Fruit fly (Drosophila melanogaster) whole organism, embryonic: ENCODE data around the gene CG15927.

Experiments used
- C15 ChIP-seq: fragments of 200-800 bp; sonication (Bioruptor generic); IDR thresholded peaks from 3 replicates; pipeline ENCODE4 v1.3.6; 2022; ENCODE audit warnings: missing biosample characterization, missing genetic modification characterization
- CG10654 ChIP-seq: fragments of 200-800 bp; sonication (Bioruptor generic); optimal IDR thresholded peaks from 2 replicates; lab custom pipeline; 2016; ENCODE audit warnings: missing biosample characterization, missing genetic modification characterization
- CG12769 ChIP-seq: fragments of 200-800 bp; sonication (Bioruptor generic); optimal IDR thresholded peaks from 2 replicates; lab custom pipeline; 2019; ENCODE audit warnings: missing biosample characterization, mild to moderate bottlenecking, missing genetic modification characterization, moderate library complexity
- CG13123 ChIP-seq: fragments of 200-800 bp; sonication (Bioruptor generic); optimal IDR thresholded peaks from 2 replicates; lab custom pipeline; 2016; ENCODE audit warnings: missing biosample characterization, missing genetic modification characterization
- CG13287 ChIP-seq: fragments of 200-800 bp; sonication (Bioruptor generic); IDR thresholded peaks from 2 replicates; pipeline ENCODE4 v1.3.6; 2022; ENCODE audit warnings: missing biosample characterization, missing genetic modification characterization; ENCODE audit not compliant: partially characterized antibody
- CG13624 ChIP-seq: fragments of 200-800 bp; sonication (Bioruptor generic); optimal IDR thresholded peaks from 2 replicates; lab custom pipeline; 2016; ENCODE audit warnings: missing biosample characterization, missing genetic modification characterization
- CG13894 ChIP-seq: fragments of 200-800 bp; sonication (Bioruptor generic); optimal IDR thresholded peaks from 3 replicates; lab custom pipeline; 2018; ENCODE audit warnings: missing biosample characterization, mild to moderate bottlenecking, missing genetic modification characterization, moderate library complexity
- CG2712 ChIP-seq: fragments of 200-800 bp; optimal IDR thresholded peaks from 3 replicates; lab custom pipeline; 2019; ENCODE audit warnings: missing biosample characterization, mild to moderate bottlenecking, missing genetic modification characterization, moderate library complexity
- CG3065 ChIP-seq: fragments of 200-800 bp; sonication (Bioruptor generic); optimal IDR thresholded peaks from 2 replicates; lab custom pipeline; 2016; ENCODE audit warnings: missing biosample characterization, missing genetic modification characterization
- CG31388 ChIP-seq: fragments of 200-800 bp; sonication (Bioruptor generic); optimal IDR thresholded peaks from 2 replicates; lab custom pipeline; 2016; ENCODE audit warnings: missing biosample characterization, missing genetic modification characterization
- CG32532 ChIP-seq: fragments of 200-800 bp; sonication (Bioruptor generic); IDR thresholded peaks from 2 replicates; pipeline ENCODE4 v1.3.6; 2022; ENCODE audit warnings: missing biosample characterization, missing genetic modification characterization
- CG33213 ChIP-seq: fragments of 200-800 bp; sonication (Bioruptor generic); optimal IDR thresholded peaks from 3 replicates; lab custom pipeline; 2016; ENCODE audit warnings: missing biosample characterization, missing genetic modification characterization
- CG34224 ChIP-seq: fragments of 200-800 bp; sonication (Bioruptor generic); IDR thresholded peaks from 3 replicates; pipeline ENCODE4 v1.3.6; 2022; ENCODE audit warnings: missing biosample characterization, missing genetic modification characterization; ENCODE audit not compliant: partially characterized antibody
- CG4404 ChIP-seq: fragments of 200-800 bp; sonication (Bioruptor generic); IDR thresholded peaks from 2 replicates; pipeline ENCODE4 v1.3.6; 2022; ENCODE audit warnings: missing biosample characterization, missing genetic modification characterization
- CG7745 ChIP-seq: fragments of 200-800 bp; sonication (Bioruptor generic); optimal IDR thresholded peaks from 2 replicates; lab custom pipeline; 2018; ENCODE audit warnings: missing biosample characterization, mild to moderate bottlenecking, missing genetic modification characterization, moderate library complexity
- CG8290 ChIP-seq, 3 experiments: fragments of 200-800 bp; sonication (Bioruptor generic); optimal IDR thresholded peaks; 2 replicates each; lab custom pipeline; 2016 to 2019; ENCODE audit warnings: missing biosample characterization in 3 of 3, missing genetic modification characterization in 3 of 3, mild to moderate bottlenecking in 2 of 3, moderate library complexity in 1 of 3
- CkIIα-i1 ChIP-seq: fragments of 200-800 bp; sonication (Bioruptor generic); IDR thresholded peaks from 2 replicates; pipeline ENCODE4 v1.3.6; 2022; ENCODE audit warnings: missing biosample characterization, missing genetic modification characterization
- Elba2 ChIP-seq: fragments of 200-800 bp; sonication (Bioruptor generic); optimal IDR thresholded peaks from 3 replicates; lab custom pipeline; 2016; ENCODE audit warnings: missing biosample characterization, missing genetic modification characterization
- Hey ChIP-seq: fragments of 200-800 bp; sonication (Bioruptor generic); optimal IDR thresholded peaks from 3 replicates; lab custom pipeline; 2018; ENCODE audit warnings: missing biosample characterization, mild to moderate bottlenecking, missing genetic modification characterization
- Hsf ChIP-seq: fragments of 200-800 bp; sonication (Bioruptor generic); optimal IDR thresholded peaks from 3 replicates; lab custom pipeline; 2016; ENCODE audit warnings: missing biosample characterization, missing genetic modification characterization
- Lhr ChIP-seq: fragments of 200-800 bp; sonication (Bioruptor generic); optimal IDR thresholded peaks from 3 replicates; lab custom pipeline; 2017; ENCODE audit warnings: mild to moderate bottlenecking, missing biosample characterization, missing genetic modification reagents, missing genetic modification characterization
- MBD-R2 ChIP-seq: fragments of 200-800 bp; sonication (Bioruptor generic); IDR thresholded peaks from 2 replicates; pipeline ENCODE4 v1.3.6; 2022; ENCODE audit warnings: missing biosample characterization, missing genetic modification characterization
- Meics ChIP-seq: fragments of 200-800 bp; sonication (Bioruptor generic); optimal IDR thresholded peaks from 2 replicates; lab custom pipeline; 2017; ENCODE audit warnings: missing biosample characterization, mild to moderate bottlenecking, missing genetic modification characterization
- NfI ChIP-seq: fragments of 200-800 bp; sonication (Bioruptor generic); optimal IDR thresholded peaks from 3 replicates; lab custom pipeline; 2018; ENCODE audit warnings: missing biosample characterization, mild to moderate bottlenecking, missing genetic modification characterization, moderate library complexity
- Opbp ChIP-seq: fragments of 200-800 bp; sonication (Bioruptor generic); IDR thresholded peaks from 3 replicates; pipeline ENCODE4 v1.3.6; 2022; ENCODE audit warnings: missing biosample characterization, missing genetic modification characterization; ENCODE audit not compliant: partially characterized antibody
- Poxn ChIP-seq: fragments of 200-800 bp; sonication (Bioruptor generic); IDR thresholded peaks from 2 replicates; pipeline ENCODE4 v1.3.6; 2022; ENCODE audit warnings: missing biosample characterization, missing genetic modification characterization
- Side ChIP-seq: fragments of 200-800 bp; sonication (Bioruptor generic); optimal IDR thresholded peaks from 2 replicates; lab custom pipeline; 2016; ENCODE audit warnings: missing biosample characterization, missing genetic modification characterization
- Ssrp ChIP-seq: fragments of 200-800 bp; sonication (Bioruptor generic); optimal IDR thresholded peaks from 2 replicates; lab custom pipeline; 2018; ENCODE audit warnings: missing biosample characterization, mild to moderate bottlenecking, missing genetic modification characterization, moderate library complexity
- ash1 ChIP-seq: fragments of 200-800 bp; sonication (Bioruptor generic); optimal IDR thresholded peaks from 2 replicates; lab custom pipeline; 2018; ENCODE audit warnings: missing biosample characterization, mild to moderate bottlenecking, missing genetic modification characterization
- cg ChIP-seq: fragments of 200-800 bp; sonication (Bioruptor generic); optimal IDR thresholded peaks from 3 replicates; lab custom pipeline; 2019; ENCODE audit warnings: missing biosample characterization, mild to moderate bottlenecking, missing genetic modification characterization, moderate library complexity
- chif ChIP-seq, 2 experiments: fragments of 200-800 bp; sonication (Bioruptor generic); optimal IDR thresholded peaks; 3 replicates each; lab custom pipeline; 2016; ENCODE audit warnings: missing biosample characterization in 2 of 2, missing genetic modification characterization in 2 of 2
- croc ChIP-seq: fragments of 200-800 bp; sonication (Bioruptor generic); conservative IDR thresholded peaks from 3 replicates; pipeline ENCODE4 v1.3.6; 2022; ENCODE audit warnings: missing biosample characterization, missing genetic modification characterization
- danr ChIP-seq: fragments of 200-800 bp; sonication (Bioruptor generic); IDR thresholded peaks from 2 replicates; pipeline ENCODE4 v1.3.6; 2022; ENCODE audit warnings: missing biosample characterization, missing genetic modification characterization
- disco-r ChIP-seq: fragments of 200-800 bp; sonication (Bioruptor generic); optimal IDR thresholded peaks from 2 replicates; lab custom pipeline; 2016; ENCODE audit warnings: missing biosample characterization, missing genetic modification characterization
- dmrt11E ChIP-seq: fragments of 200-800 bp; sonication (Bioruptor generic); optimal IDR thresholded peaks from 3 replicates; lab custom pipeline; 2018; ENCODE audit warnings: missing biosample characterization, mild to moderate bottlenecking, missing genetic modification characterization, moderate library complexity
- dpn ChIP-seq, 2 experiments: fragments of 200-800 bp; sonication (Bioruptor generic); optimal IDR thresholded peaks; 3 replicates each; lab custom pipeline; 2016; ENCODE audit warnings: missing biosample characterization in 2 of 2, missing genetic modification characterization in 2 of 2
- ewg ChIP-seq: fragments of 200-800 bp; sonication (Bioruptor generic); optimal IDR thresholded peaks from 3 replicates; lab custom pipeline; 2017; ENCODE audit warnings: mild to moderate bottlenecking, missing biosample characterization, missing genetic modification reagents, missing genetic modification characterization
- gt ChIP-seq: fragments of 200-800 bp; sonication (Bioruptor generic); IDR thresholded peaks from 2 replicates; pipeline ENCODE4 v1.3.6; 2022; ENCODE audit warnings: missing biosample characterization, missing genetic modification characterization
- jumu ChIP-seq: fragments of 200-800 bp; sonication (Bioruptor generic); optimal IDR thresholded peaks from 3 replicates; lab custom pipeline; 2016; ENCODE audit warnings: missing biosample characterization, missing genetic modification characterization
- kay ChIP-seq: fragments of 200-800 bp; sonication (Bioruptor generic); optimal IDR thresholded peaks from 2 replicates; lab custom pipeline; 2016; ENCODE audit warnings: missing biosample characterization, missing genetic modification characterization
- klu ChIP-seq: fragments of 200-800 bp; sonication (Bioruptor generic); IDR thresholded peaks from 2 replicates; pipeline ENCODE4 v1.3.6; 2022; ENCODE audit warnings: missing biosample characterization, missing genetic modification characterization
- lola ChIP-seq, 3 experiments: fragments of >200 bp in 2 of 3; fragments of 200-800 bp in 1 of 3; sonication (Bioruptor generic) in 1 of 3; optimal IDR thresholded peaks; 2 replicates each; lab custom pipeline; 2017 to 2019; ENCODE audit warnings: missing biosample characterization in 3 of 3, missing genetic modification characterization in 3 of 3, mild to moderate bottlenecking in 1 of 3, moderate library complexity in 1 of 3
- luna ChIP-seq: fragments of 200-800 bp; sonication (Bioruptor generic); optimal IDR thresholded peaks from 2 replicates; lab custom pipeline; 2016; ENCODE audit warnings: missing biosample characterization, missing genetic modification characterization
- pb ChIP-seq: fragments of 200-800 bp; sonication (Bioruptor generic); optimal IDR thresholded peaks from 3 replicates; lab custom pipeline; 2016; ENCODE audit warnings: missing biosample characterization, missing genetic modification characterization
- ranshi ChIP-seq: fragments of 200-800 bp; sonication (Bioruptor generic); IDR thresholded peaks from 2 replicates; pipeline ENCODE4 v1.3.6; 2022; ENCODE audit warnings: missing biosample characterization, missing genetic modification characterization
- sob ChIP-seq: fragments of 200-800 bp; sonication (Bioruptor generic); IDR thresholded peaks from 2 replicates; pipeline ENCODE4 v1.3.6; 2022; ENCODE audit warnings: missing biosample characterization, missing genetic modification characterization
- tgo ChIP-seq: fragments of 200-800 bp; sonication (Bioruptor generic); IDR thresholded peaks from 3 replicates; pipeline ENCODE4 v1.3.6; 2022; ENCODE audit warnings: missing biosample characterization, missing genetic modification characterization
- trem ChIP-seq: fragments of 200-800 bp; optimal IDR thresholded peaks from 3 replicates; lab custom pipeline; 2019; ENCODE audit warnings: missing biosample characterization, mild to moderate bottlenecking, missing genetic modification characterization, moderate library complexity
- trh ChIP-seq: fragments of 200-800 bp; sonication (Bioruptor generic); optimal IDR thresholded peaks from 2 replicates; lab custom pipeline; 2016; ENCODE audit warnings: missing biosample characterization, missing genetic modification characterization
- yki ChIP-seq: fragments of >200 bp; optimal IDR thresholded peaks from 3 replicates; lab custom pipeline; 2018

The CG15927 gene

dm6 chrX:12473953-12474468 lies 19.5 kb downstream of the CG15927 start (continued):
- TF ChIP-seq MBD-R2 (GFP tag; lab: Robert Waterston, UW) (peak; percentile 44; the same call in 1 of the 2 replicates), gt (GFP tag; lab: Robert Waterston, UW) (peak; percentile 37; the same call in 1 of the 2 replicates), jumu (GFP tag; lab: Kevin White, UChicago) (no peak), sob (GFP tag; lab: Robert Waterston, UW) (peak; percentile 71), Meics (GFP tag; lab: Kevin White, UChicago) (peak; percentile 84), yki (lab: Kevin White, UChicago) (no peak), Elba2 (GFP tag; lab: Kevin White, UChicago) (no peak), CG7745 (tag; lab: Kevin White, UChicago) (no peak), CG32532 (peak; percentile 78), trem (tag; lab: Kevin White, UChicago) (peak; percentile 60), ranshi (GFP tag; lab: Robert Waterston, UW) (peak; percentile 57; the same call in 1 of the 2 replicates), chif (GFP tag; optimal IDR thresholded peaks at IDR 0.05; lab: Kevin White, UChicago) (peak in 1 of 2 experiments; percentile 26), CG33213 (GFP tag; lab: Kevin White, UChicago) (no peak), klu (GFP tag; lab: Robert Waterston, UW) (peak; percentile 65; the same call in 1 of the 2 replicates), Ssrp (tag; lab: Kevin White, UChicago) (peak; percentile 80), C15 (GFP tag; lab: Robert Waterston, UW) (no peak), CG3065 (GFP tag; lab: Kevin White, UChicago) (peak; percentile 9), CG13123 (no peak), danr (GFP tag; lab: Robert Waterston, UW) (peak; percentile 57), Hey (tag; lab: Kevin White, UChicago) (no peak), CkIIα-i1 (no peak), ewg (GFP tag; lab: Kevin White, UChicago) (peak; percentile 50), CG31388 (GFP tag; lab: Kevin White, UChicago) (no peak), croc (GFP tag; lab: Robert Waterston, UW) (peak; percentile 71), CG13624 (GFP tag; lab: Kevin White, UChicago) (peak; percentile 27), CG8290 (GFP tag; optimal IDR thresholded peaks at IDR 0.05; lab: Kevin White, UChicago) (no peak), CG8290 (tag; optimal IDR thresholded peaks at IDR 0.05; lab: Kevin White, UChicago) (no peak), pb (GFP tag; lab: Kevin White, UChicago) (no peak), luna (GFP tag; lab: Kevin White, UChicago) (no peak), NfI (GFP tag; lab: Kevin White, UChicago) (peak; percentile 78), kay (peak; percentile 38), Opbp (no peak), lola (GFP tag; optimal IDR thresholded peaks at IDR 0.05; lab: Kevin White, UChicago) (peak in 1 of 3 experiments; percentile 75), CG10654 (GFP tag; lab: Kevin White, UChicago) (peak; percentile 38), tgo (GFP tag; lab: Robert Waterston, UW) (peak; percentile 81), dpn (GFP tag; optimal IDR thresholded peaks at IDR 0.05; lab: Kevin White, UChicago) (peak; percentile 4 to 70), ash1 (GFP tag; lab: Kevin White, UChicago) (no peak), Side (GFP tag; lab: Kevin White, UChicago) (no peak), CG12769 (no peak), CG13894 (peak; percentile 62), CG34224 (GFP tag; lab: Robert Waterston, UW) (no peak), Hsf (GFP tag; lab: Kevin White, UChicago) (no peak), disco-r (GFP tag; lab: Kevin White, UChicago) (no peak), trh (GFP tag; lab: Kevin White, UChicago) (peak; percentile 2), CG2712 (peak; percentile 88), Lhr (GFP tag; lab: Kevin White, UChicago) (no peak), CG4404 (peak; percentile 61; the same call in 1 of the 2 replicates), Poxn (GFP tag; lab: Robert Waterston, UW) (no peak), CG13287 (GFP tag; lab: Robert Waterston, UW) (no peak; the same call in 1 of the 2 replicates), dmrt11E (tag; lab: Kevin White, UChicago) (peak; percentile 68), cg (GFP tag; lab: Kevin White, UChicago) (no peak)
